Worm (Caenorhabditis elegans) whole organism, midembryonic: ENCODE results near the gene pad-2.

ENCODE experiments used
- cog-1 ChIP-seq: sonication (generic microtip); optimal IDR thresholded peaks from 2 replicates; lab custom pipeline; 2016; ENCODE audit warnings: missing genetic modification characterization, missing compliant biosample characterization
- med-1 ChIP-seq: sonication (generic microtip); optimal IDR thresholded peaks from 2 replicates; lab custom pipeline; 2017; ENCODE audit warnings: missing genetic modification characterization, mild to moderate bottlenecking, missing compliant biosample characterization, antibody characterized with exemption, missing genetic modification reagents; ENCODE audit not compliant: insufficient read depth
- ref-1 ChIP-seq: fragments of 200-800 bp; sonication (Bioruptor generic); conservative IDR thresholded peaks from 2 replicates; pipeline ENCODE4 v1.3.6; 2022; ENCODE audit warnings: missing genetic modification reagents, missing genetic modification characterization, missing compliant biosample characterization
- tab-1 ChIP-seq: fragments of 200-800 bp; sonication (Bioruptor generic); IDR thresholded peaks from 2 replicates; pipeline ENCODE4 v1.3.6; 2022; ENCODE audit warnings: missing genetic modification characterization, missing compliant biosample characterization

DNA sequence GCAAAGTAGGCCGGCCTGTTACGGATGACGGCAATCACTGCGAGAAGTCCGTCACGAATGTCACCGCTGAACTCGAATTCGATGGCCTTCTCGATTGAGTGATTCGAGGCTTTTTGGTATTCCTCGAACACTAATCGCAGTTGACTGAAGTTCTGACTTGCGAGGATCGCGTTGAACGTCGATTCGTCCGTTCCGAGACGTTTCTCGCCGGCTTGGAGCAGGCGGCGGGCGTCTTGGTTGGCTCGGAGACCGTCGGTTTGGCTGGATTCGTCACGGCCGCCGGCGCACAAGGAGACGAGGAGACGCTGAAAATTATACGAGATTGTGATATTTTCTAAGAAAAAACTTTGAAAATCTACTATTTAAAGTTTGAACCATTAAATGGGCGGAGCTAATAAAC, 47.4 kb downstream of the pad-2 start:
- TF ChIP-seq ref-1 (GFP tag; lab: Robert Waterston, UW) (no peak), cog-1 (tag; lab: Kevin White, UChicago) (no peak), med-1 (GFP tag; lab: Kevin White, UChicago) (no peak), tab-1 (GFP tag; lab: Robert Waterston, UW) (no peak)
